Fruit fly (Drosophila melanogaster): ENCODE data around the gene CG33230.

CG33230 gene

DNA sequence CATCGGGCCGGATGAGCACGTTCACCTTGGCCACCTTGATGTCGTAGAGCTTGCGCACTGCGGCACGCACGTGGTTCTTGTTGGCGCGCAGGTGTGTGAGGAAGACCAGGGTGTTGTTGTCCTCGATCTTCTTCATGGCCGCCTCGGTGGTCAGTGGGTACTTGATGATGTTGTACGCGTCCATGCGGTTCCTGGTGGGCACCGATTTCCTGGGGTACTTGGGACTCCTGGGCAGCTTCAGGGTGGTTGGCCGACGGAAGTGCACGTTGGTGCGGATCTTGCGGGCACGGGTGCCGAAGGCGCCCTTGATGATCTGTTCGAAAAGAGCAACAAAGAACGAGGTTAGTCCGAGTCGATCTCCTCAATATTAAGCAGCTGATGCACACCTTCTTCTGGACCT, 49.2 kb downstream of the CG33230 start:
- TF ChIP-seq CTCF (optimal IDR thresholded peaks at IDR 0.05) (no peak), CG8478 (optimal IDR thresholded peaks at IDR 0.05) (no peak)

DNA sequence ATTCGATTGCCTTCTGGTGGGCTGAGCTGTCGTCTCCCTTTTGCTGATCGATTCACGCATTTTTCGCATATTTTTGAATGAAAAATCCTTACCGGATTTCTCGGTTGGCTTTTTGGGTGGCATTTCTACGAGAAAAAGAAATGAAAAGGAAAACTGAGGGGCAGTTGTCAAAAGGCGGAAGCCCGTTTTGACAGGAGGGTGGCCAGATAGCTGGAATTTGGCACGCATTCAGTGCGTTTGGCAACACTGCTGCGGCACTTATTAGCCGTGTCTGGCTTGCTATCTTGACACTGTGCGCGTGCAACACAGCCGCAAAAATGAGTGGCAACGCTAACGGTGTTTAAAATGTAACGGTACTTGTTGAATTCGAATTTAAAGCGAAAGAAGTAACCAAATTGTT, 50.3 kb downstream of the CG33230 start, which contains the start of gene RpL23A:
RpL23A (minus strand) TSS at position 151 of the 400 bp plus-strand sequence.
- peak; percentile 72 to 74 for TF ChIP-seq CTCF (optimal IDR thresholded peaks at IDR 0.05)
- TF ChIP-seq CG8478 (optimal IDR thresholded peaks at IDR 0.05): no peak

Measured in S2 (cell line).